Fruit fly (Drosophila melanogaster): ENCODE results near the gene atms.
A peak's percentile ranks its signal among the peaks of the same experiment; 100 is the strongest.

The atms gene

dm6 chr3R:4816018-4816417, 66.2 kb downstream of the atms start, which contains the start of gene BBS5:
Gene BBS5 (plus strand): TSS chr3R:4816318.
- TF ChIP-seq Ptx1 (GFP tag; IDR thresholded peaks at IDR 0.05) (no peak), CTCF (GFP tag; optimal IDR thresholded peaks at IDR 0.05) (no peak), zfh1 (GFP tag; IDR thresholded peaks at IDR 0.05) (no peak), bcd (GFP tag; optimal IDR thresholded peaks at IDR 0.05) (no peak), hb (GFP tag; IDR thresholded peaks at IDR 0.05; ENCODE audit: partially characterized antibody) (no peak), CG11247 (GFP tag; IDR thresholded peaks at IDR 0.05) (no peak), CG13775 (GFP tag; optimal IDR thresholded peaks at IDR 0.05) (no peak), psq (GFP tag; optimal IDR thresholded peaks at IDR 0.05) (no peak), CG10979 (tag; optimal IDR thresholded peaks at IDR 0.05) (no peak), ato (GFP tag; IDR thresholded peaks at IDR 0.05; ENCODE audit: partially characterized antibody) (no peak), unpg (GFP tag; optimal IDR thresholded peaks at IDR 0.05) (no peak), CG7987 (GFP tag; optimal IDR thresholded peaks at IDR 0.05) (no peak), org-1 (GFP tag; optimal IDR thresholded peaks at IDR 0.05) (no peak), lola (GFP tag; optimal IDR thresholded peaks at IDR 0.05) (no peak), nerfin-2 (GFP tag; IDR thresholded peaks at IDR 0.05; ENCODE audit: partially characterized antibody) (no peak), Sry-β (GFP tag; optimal IDR thresholded peaks at IDR 0.05) (no peak), dmrt99B (tag; optimal IDR thresholded peaks at IDR 0.05) (no peak), sug (tag; optimal IDR thresholded peaks at IDR 0.05) (no peak)

- peak; percentile 98 for TF ChIP-seq MESR4 (GFP tag; optimal IDR thresholded peaks at IDR 0.05)
- no peak for TF ChIP-seq chn (GFP tag; optimal IDR thresholded peaks at IDR 0.05)
- TF ChIP-seq CG13287 (GFP tag; IDR thresholded peaks at IDR 0.05; ENCODE audit: partially characterized antibody) = peak; percentile 98
- TF ChIP-seq ara (GFP tag; IDR thresholded peaks at IDR 0.05) = 0 out of 2 replicates have a peak, but pooled peaks have one; percentile 29
- TF ChIP-seq nerfin-2 (GFP tag; IDR thresholded peaks at IDR 0.05; ENCODE audit: partially characterized antibody) = peak; percentile 86
- no peak for TF ChIP-seq CG6689 (GFP tag; IDR thresholded peaks at IDR 0.05)
- TF ChIP-seq Bgb (GFP tag; IDR thresholded peaks at IDR 0.05; ENCODE audit: partially characterized antibody) = peak; percentile 93
- TF ChIP-seq ERR (GFP tag; optimal IDR thresholded peaks at IDR 0.05) = no peak
- peak; percentile 44 for TF ChIP-seq Side (GFP tag; optimal IDR thresholded peaks at IDR 0.05)
- TF ChIP-seq HLHmδ (GFP tag; optimal IDR thresholded peaks at IDR 0.05) = no peak
- TF ChIP-seq gro (GFP tag; optimal IDR thresholded peaks at IDR 0.05) = peak; percentile 32
- TF ChIP-seq odd (GFP tag; optimal IDR thresholded peaks at IDR 0.05) = no peak
- TF ChIP-seq pho (GFP tag; optimal IDR thresholded peaks at IDR 0.05) = peak; percentile 3
- TF ChIP-seq Pdp1 (GFP tag; optimal IDR thresholded peaks at IDR 0.05) = peak in 1 of 2 experiments; percentile 50
- TF ChIP-seq CG17612 (GFP tag; IDR thresholded peaks at IDR 0.05) = no peak
- TF ChIP-seq cg (GFP tag; optimal IDR thresholded peaks at IDR 0.05) = peak; percentile 100
- TF ChIP-seq Myb (GFP tag; optimal IDR thresholded peaks at IDR 0.05) = peak; percentile 62
- peak; percentile 49 for TF ChIP-seq CG14710 (tag; optimal IDR thresholded peaks at IDR 0.05)
- TF ChIP-seq Sin3A (optimal IDR thresholded peaks at IDR 0.05) = peak; percentile 75
- peak; percentile 46; the same call in 2 of the 3 replicates for TF ChIP-seq CG17361 (GFP tag; IDR thresholded peaks at IDR 0.05)
- TF ChIP-seq CG7963 (GFP tag; IDR thresholded peaks at IDR 0.05; ENCODE audit: partially characterized antibody) = peak; percentile 80
- TF ChIP-seq mirr (GFP tag; optimal IDR thresholded peaks at IDR 0.05) = peak; percentile 18
- TF ChIP-seq Abd-B (GFP tag; optimal IDR thresholded peaks at IDR 0.05) = no peak
- TF ChIP-seq CG34422 (GFP tag; IDR thresholded peaks at IDR 0.05) = peak; percentile 76; the same call in 1 of the 3 replicates
- TF ChIP-seq CG6854 (GFP tag; optimal IDR thresholded peaks at IDR 0.05) = peak; percentile 8
- peak; percentile 94 for TF ChIP-seq CG34224 (GFP tag; IDR thresholded peaks at IDR 0.05; ENCODE audit: partially characterized antibody)
- peak; percentile 91 for TF ChIP-seq amos (GFP tag; IDR thresholded peaks at IDR 0.05; ENCODE audit: partially characterized antibody)
- no peak for TF ChIP-seq ac (GFP tag; optimal IDR thresholded peaks at IDR 0.05)
- TF ChIP-seq CG10147 (GFP tag; optimal IDR thresholded peaks at IDR 0.05) = peak; percentile 39
- no peak for TF ChIP-seq CG8290 (GFP tag; optimal IDR thresholded peaks at IDR 0.05)
- peak in 1 of 2 experiments; percentile 40 for TF ChIP-seq CG8290 (tag; optimal IDR thresholded peaks at IDR 0.05)
- TF ChIP-seq CG14860 (GFP tag; IDR thresholded peaks at IDR 0.05; ENCODE audit: partially characterized antibody) = peak; percentile 89
- TF ChIP-seq nmo (GFP tag; optimal IDR thresholded peaks at IDR 0.05) = peak; percentile 29
Measured at dm6 chr3R:4821098-4821605, 71.3 kb downstream of the atms start, which contains the start of gene CG14657. Gene CG14657 (minus strand): TSS chr3R:4821432.
